Worm (Caenorhabditis elegans) whole organism, young adult: Measurements from ENCODE around the gene ttn-1.

Experiments
- B0261.1 ChIP-seq: sonication (generic microtip); optimal IDR thresholded peaks from 2 replicates; lab custom pipeline; 2016; ENCODE audit warnings: mild to moderate bottlenecking, missing genetic modification characterization, moderate library complexity, missing compliant biosample characterization
- B0336.3 ChIP-seq: fragments of 200-800 bp; sonication (Bioruptor generic); IDR thresholded peaks from 2 replicates; pipeline ENCODE4 v1.3.6; 2022; ENCODE audit warnings: missing genetic modification characterization, missing compliant biosample characterization
- F52B5.7 ChIP-seq: sonication (generic microtip); optimal IDR thresholded peaks from 2 replicates; lab custom pipeline; 2016; ENCODE audit warnings: mild to moderate bottlenecking, missing genetic modification characterization, missing compliant biosample characterization
- K11D2.4 ChIP-seq: fragments of 200-800 bp; sonication (Bioruptor generic); IDR thresholded peaks from 2 replicates; pipeline ENCODE4 v1.3.6; 2022; ENCODE audit warnings: missing genetic modification reagents, missing genetic modification characterization, missing compliant biosample characterization
- K12H6.12 ChIP-seq: fragments of 200-800 bp; sonication (Bioruptor generic); optimal IDR thresholded peaks from 2 replicates; lab custom pipeline; 2018; ENCODE audit warnings: mild to moderate bottlenecking, missing genetic modification characterization, missing compliant biosample characterization
- T26A5.8 ChIP-seq: sonication (generic microtip); optimal IDR thresholded peaks from 2 replicates; lab custom pipeline; 2016; ENCODE audit warnings: missing genetic modification characterization, missing compliant biosample characterization
- Y56A3A.18 ChIP-seq: fragments of 200-800 bp; sonication (Bioruptor generic); IDR thresholded peaks from 2 replicates; pipeline ENCODE4 v1.3.6; 2022; ENCODE audit warnings: missing genetic modification reagents, missing genetic modification characterization, missing compliant biosample characterization
- ZK185.1 ChIP-seq: sonication (generic microtip); optimal IDR thresholded peaks from 2 replicates; lab custom pipeline; 2016; ENCODE audit warnings: mild to moderate bottlenecking, missing genetic modification characterization, missing compliant biosample characterization; ENCODE audit not compliant: poor library complexity, severe bottlenecking
- akir-1 ChIP-seq: fragments of 200-800 bp; sonication (Bioruptor generic); optimal IDR thresholded peaks from 2 replicates; lab custom pipeline; 2018; ENCODE audit warnings: mild to moderate bottlenecking, missing genetic modification characterization, moderate library complexity, missing compliant biosample characterization
- ama-1 ChIP-seq, 3 experiments: fragments of 150-350 bp in 1 of 3; sonication (generic microtip) in 2 of 3; optimal IDR thresholded peaks; 2 replicates each; lab custom pipeline; 2014 to 2018; ENCODE audit warnings: missing biosample characterization in 2 of 3, missing genetic modification characterization in 2 of 3, missing genetic modification reagents in 2 of 3
- aptf-2 ChIP-seq: fragments of 200-800 bp; sonication (Bioruptor generic); conservative IDR thresholded peaks from 2 replicates; pipeline ENCODE4 v1.3.6; 2022; ENCODE audit warnings: missing genetic modification reagents, missing genetic modification characterization, missing compliant biosample characterization
- aptf-3 ChIP-seq: fragments of 200-800 bp; sonication (Bioruptor generic); IDR thresholded peaks from 2 replicates; pipeline ENCODE4 v1.3.6; 2022; ENCODE audit warnings: missing genetic modification characterization, missing compliant biosample characterization
- athp-1 ChIP-seq: sonication (generic microtip); optimal IDR thresholded peaks from 2 replicates; lab custom pipeline; 2017; ENCODE audit warnings: mild to moderate bottlenecking, missing genetic modification characterization, missing compliant biosample characterization
- cebp-1 ChIP-seq, 2 experiments: fragments of 200-800 bp in 1 of 2; sonication (Bioruptor generic) in 1 of 2; sonication (generic microtip) in 1 of 2; IDR thresholded peaks in 1 of 2; optimal IDR thresholded peaks in 1 of 2; 2 replicates each; pipeline versions ENCODE4 v1.3.6 to Lab custom; 2017 to 2022; ENCODE audit warnings: missing compliant biosample characterization in 2 of 2, missing genetic modification characterization in 2 of 2, mild to moderate bottlenecking in 1 of 2, missing genetic modification reagents in 1 of 2, moderate library complexity in 1 of 2
- cebp-2 ChIP-seq: fragments of 200-800 bp; sonication (Bioruptor generic); IDR thresholded peaks from 2 replicates; pipeline ENCODE4 v1.3.6; 2022; ENCODE audit warnings: missing genetic modification characterization, missing compliant biosample characterization
- ceh-58 ChIP-seq: fragments of 200-800 bp; sonication (Bioruptor generic); IDR thresholded peaks from 2 replicates; pipeline ENCODE4 v1.3.6; 2022; ENCODE audit warnings: missing genetic modification characterization, missing compliant biosample characterization
- chd-7 ChIP-seq: sonication (generic microtip); optimal IDR thresholded peaks from 2 replicates; lab custom pipeline; 2016; ENCODE audit warnings: mild to moderate bottlenecking, missing genetic modification characterization, moderate library complexity, missing compliant biosample characterization
- dpl-1 ChIP-seq: fragments of 150-350 bp; optimal IDR thresholded peaks from 2 replicates; lab custom pipeline; 2014; ENCODE audit warnings: missing biosample characterization, missing genetic modification reagents, missing genetic modification characterization
- egl-18 ChIP-seq: fragments of 200-800 bp; sonication (Bioruptor generic); IDR thresholded peaks from 2 replicates; pipeline ENCODE4 v1.3.6; 2022; ENCODE audit warnings: missing genetic modification reagents, missing genetic modification characterization, missing compliant biosample characterization
- lag-1 ChIP-seq: fragments of 200-800 bp; sonication (Bioruptor generic); IDR thresholded peaks from 2 replicates; pipeline ENCODE4 v1.3.6; 2022; ENCODE audit warnings: missing genetic modification reagents, missing genetic modification characterization, missing compliant biosample characterization
- let-607 ChIP-seq, 2 experiments: fragments of 200-800 bp in 1 of 2; sonication (Bioruptor generic) in 1 of 2; sonication (generic microtip) in 1 of 2; optimal IDR thresholded peaks; 2 replicates each; lab custom pipeline; 2016 to 2018; ENCODE audit warnings: mild to moderate bottlenecking in 2 of 2, missing compliant biosample characterization in 2 of 2, missing genetic modification characterization in 2 of 2, moderate library complexity in 2 of 2, missing genotype in 1 of 2
- lin-26 ChIP-seq: fragments of 200-800 bp; sonication (Bioruptor generic); IDR thresholded peaks from 2 replicates; pipeline ENCODE4 v1.3.6; 2022; ENCODE audit warnings: missing genetic modification reagents, missing genetic modification characterization, missing compliant biosample characterization
- lin-35 ChIP-seq, 3 experiments: fragments of 150-350 bp in 2 of 3; sonication (generic microtip) in 1 of 3; optimal IDR thresholded peaks; 2 replicates each; lab custom pipeline; 2014 to 2018; ENCODE audit warnings: missing biosample characterization in 3 of 3, missing genetic modification characterization in 3 of 3, missing genetic modification reagents in 3 of 3
- lin-54 ChIP-seq: fragments of 200-800 bp; sonication (Bioruptor generic); optimal IDR thresholded peaks from 2 replicates; lab custom pipeline; 2018; ENCODE audit warnings: mild to moderate bottlenecking, missing genetic modification characterization, missing compliant biosample characterization
- lsl-1 ChIP-seq: fragments of 200-800 bp; sonication (Bioruptor generic); optimal IDR thresholded peaks from 2 replicates; lab custom pipeline; 2018; ENCODE audit warnings: mild to moderate bottlenecking, missing genetic modification characterization, moderate library complexity, missing compliant biosample characterization
- madf-6 ChIP-seq: fragments of 200-800 bp; sonication (Bioruptor generic); IDR thresholded peaks from 2 replicates; pipeline ENCODE4 v1.3.6; 2022; ENCODE audit warnings: missing genetic modification reagents, missing genetic modification characterization, missing compliant biosample characterization
- mcd-1 ChIP-seq: fragments of 200-800 bp; sonication (Bioruptor generic); IDR thresholded peaks from 2 replicates; pipeline ENCODE4 v1.3.6; 2022; ENCODE audit warnings: missing genetic modification reagents, missing genetic modification characterization, missing compliant biosample characterization
- nfya-2 ChIP-seq: fragments of 200-800 bp; sonication (Bioruptor generic); IDR thresholded peaks from 2 replicates; pipeline ENCODE4 v1.3.6; 2022; ENCODE audit warnings: missing genetic modification reagents, missing genetic modification characterization, missing compliant biosample characterization
- nfyb-1 ChIP-seq: fragments of 200-800 bp; sonication (Bioruptor generic); IDR thresholded peaks from 2 replicates; pipeline ENCODE4 v1.3.6; 2022; ENCODE audit warnings: missing genetic modification reagents, missing genetic modification characterization, missing compliant biosample characterization
- nhr-80 ChIP-seq: sonication (generic microtip); optimal IDR thresholded peaks from 2 replicates; lab custom pipeline; 2016; ENCODE audit warnings: missing genetic modification characterization, missing compliant biosample characterization
- pbrm-1 ChIP-seq: fragments of 200-800 bp; sonication (Bioruptor generic); IDR thresholded peaks from 2 replicates; pipeline ENCODE4 v1.3.6; 2022; ENCODE audit warnings: missing genetic modification reagents, missing genetic modification characterization, missing compliant biosample characterization
- rec-8 ChIP-seq, 2 experiments: sonication (generic microtip); optimal IDR thresholded peaks; 2 replicates each; lab custom pipeline; 2016; ENCODE audit warnings: mild to moderate bottlenecking in 2 of 2, missing genetic modification characterization in 2 of 2, missing genetic modification reagents in 2 of 2, missing genotype in 2 of 2, missing biosample characterization in 1 of 2, missing compliant biosample characterization in 1 of 2, moderate library complexity in 1 of 2
- repo-1 ChIP-seq: sonication (generic microtip); optimal IDR thresholded peaks from 2 replicates; lab custom pipeline; 2017; ENCODE audit warnings: mild to moderate bottlenecking, missing genetic modification characterization, missing compliant biosample characterization
- sdz-38 ChIP-seq: sonication (generic microtip); optimal IDR thresholded peaks from 2 replicates; lab custom pipeline; 2016; ENCODE audit warnings: missing genotype, missing genetic modification characterization, missing compliant biosample characterization
- xnd-1 ChIP-seq: sonication (generic microtip); optimal IDR thresholded peaks from 2 replicates; lab custom pipeline; 2016; ENCODE audit warnings: missing genotype, missing genetic modification reagents, missing genetic modification characterization, missing compliant biosample characterization
- ztf-22 ChIP-seq: fragments of 200-800 bp; sonication (Bioruptor generic); optimal IDR thresholded peaks from 2 replicates; lab custom pipeline; 2018; ENCODE audit warnings: mild to moderate bottlenecking, missing genetic modification characterization, moderate library complexity, missing compliant biosample characterization
- ztf-26 ChIP-seq: sonication (generic microtip); optimal IDR thresholded peaks from 2 replicates; lab custom pipeline; 2017; ENCODE audit warnings: missing genetic modification characterization, missing compliant biosample characterization
- ztf-3 ChIP-seq: fragments of 200-800 bp; sonication (Bioruptor generic); optimal IDR thresholded peaks from 2 replicates; lab custom pipeline; 2018; ENCODE audit warnings: mild to moderate bottlenecking, missing genetic modification characterization, missing compliant biosample characterization
- ztf-6 ChIP-seq: fragments of 200-800 bp; sonication (Bioruptor generic); IDR thresholded peaks from 2 replicates; pipeline ENCODE4 v1.3.6; 2022; ENCODE audit warnings: missing genetic modification reagents, missing genetic modification characterization, missing compliant biosample characterization

ttn-1 gene

DNA sequence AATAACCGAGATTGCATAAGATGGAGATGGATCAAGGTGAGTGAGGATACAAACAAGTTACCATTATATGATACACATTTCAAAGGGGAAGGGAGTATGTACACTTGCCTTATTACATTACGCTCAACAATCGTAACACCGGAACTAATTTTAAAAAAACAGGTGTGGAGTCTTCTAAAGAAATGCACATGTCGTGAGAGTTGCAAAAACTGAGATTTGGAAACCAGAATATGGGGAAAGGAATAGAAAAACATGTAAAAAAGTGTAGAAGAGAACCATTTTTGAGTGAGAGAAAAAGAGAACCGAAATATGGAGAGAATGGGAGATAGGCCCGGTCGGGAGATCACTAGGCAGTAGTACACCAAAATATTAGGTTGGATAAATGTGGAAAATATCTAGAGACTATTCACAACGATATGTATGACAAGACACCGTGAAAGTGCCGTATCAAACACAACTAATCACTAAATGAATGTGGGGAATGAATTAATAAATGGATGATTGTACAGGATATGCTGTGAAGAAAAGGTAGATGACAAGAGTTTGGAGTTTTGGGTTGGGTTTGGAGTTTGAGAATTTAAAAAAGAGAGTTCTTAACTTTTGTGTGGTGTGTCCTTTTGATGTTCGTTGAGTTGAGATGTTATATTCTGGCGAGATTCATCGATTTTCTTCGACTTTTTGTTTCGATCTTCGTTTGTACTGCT, 21.0 kb upstream of the ttn-1 start:
- TF ChIP-seq egl-18 (GFP tag; lab: Robert Waterston, UW) (no peak), xnd-1 (no peak), ama-1 (optimal IDR thresholded peaks at IDR 0.05; lab: Kevin White, UChicago) (no peak), ama-1 (GFP tag; optimal IDR thresholded peaks at IDR 0.05; lab: Kevin White, UChicago) (peak in 1 of 2 experiments; percentile 42), lin-26 (GFP tag; lab: Robert Waterston, UW) (0 out of 2 replicates have a peak, but pooled peaks have one; percentile 47), repo-1 (tag; lab: Kevin White, UChicago) (peak; percentile 49), ztf-22 (GFP tag; lab: Kevin White, UChicago) (no peak), ceh-58 (0 out of 2 replicates have a peak, but pooled peaks have one; percentile 1), ZK185.1 (peak; percentile 23), lin-35 (GFP tag; optimal IDR thresholded peaks at IDR 0.05; lab: Kevin White, UChicago) (peak in 1 of 3 experiments; percentile 47), lin-54 (GFP tag; lab: Kevin White, UChicago) (peak; percentile 6)

DNA sequence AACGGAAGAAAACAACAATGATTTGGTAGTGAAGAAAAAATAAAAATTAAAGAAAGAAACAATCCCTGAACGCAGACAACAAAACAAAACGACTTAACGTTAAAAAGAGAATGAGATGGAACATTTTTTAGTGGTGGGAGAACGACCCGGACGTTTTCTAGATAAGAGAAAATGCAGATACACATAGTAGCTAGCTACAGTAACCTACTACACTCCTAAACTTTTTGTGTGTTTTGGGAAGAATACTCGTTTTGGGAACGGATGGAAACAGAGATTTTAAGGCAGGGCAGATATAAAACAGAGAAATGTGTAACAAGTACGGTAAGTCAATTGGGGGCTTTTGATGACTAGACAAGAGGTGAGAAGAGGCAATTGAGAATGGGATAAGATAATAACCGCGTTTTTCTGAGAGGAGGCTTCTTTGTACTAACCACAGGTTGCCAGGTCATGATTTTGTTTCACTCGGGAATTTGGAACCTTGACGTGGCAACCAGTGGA, 20.4 kb upstream of the ttn-1 start:
- TF ChIP-seq madf-6 (GFP tag; lab: Robert Waterston, UW): 0 out of 2 replicates have a peak, but pooled peaks have one; percentile 12
- no peak for TF ChIP-seq lag-1 (GFP tag; lab: Robert Waterston, UW)
- peak; percentile 22 for TF ChIP-seq T26A5.8 (tag; lab: Kevin White, UChicago)
- no peak for TF ChIP-seq lin-54 (GFP tag; lab: Kevin White, UChicago)
- 0 out of 2 replicates have a peak, but pooled peaks have one; percentile 2 for TF ChIP-seq aptf-3 (GFP tag; lab: Robert Waterston, UW)
- TF ChIP-seq let-607 (tag; optimal IDR thresholded peaks at IDR 0.05; lab: Kevin White, UChicago): peak in 1 of 2 experiments; percentile 6
- TF ChIP-seq B0261.1 (tag; lab: Kevin White, UChicago): no peak
- TF ChIP-seq ama-1 (optimal IDR thresholded peaks at IDR 0.05; lab: Kevin White, UChicago): no peak
- peak in 1 of 2 experiments; percentile 45 for TF ChIP-seq ama-1 (GFP tag; optimal IDR thresholded peaks at IDR 0.05; lab: Kevin White, UChicago)
- no peak for TF ChIP-seq ceh-58
- TF ChIP-seq nhr-80: peak; percentile 36
- TF ChIP-seq, all 124 proteins: peak for 6

DNA sequence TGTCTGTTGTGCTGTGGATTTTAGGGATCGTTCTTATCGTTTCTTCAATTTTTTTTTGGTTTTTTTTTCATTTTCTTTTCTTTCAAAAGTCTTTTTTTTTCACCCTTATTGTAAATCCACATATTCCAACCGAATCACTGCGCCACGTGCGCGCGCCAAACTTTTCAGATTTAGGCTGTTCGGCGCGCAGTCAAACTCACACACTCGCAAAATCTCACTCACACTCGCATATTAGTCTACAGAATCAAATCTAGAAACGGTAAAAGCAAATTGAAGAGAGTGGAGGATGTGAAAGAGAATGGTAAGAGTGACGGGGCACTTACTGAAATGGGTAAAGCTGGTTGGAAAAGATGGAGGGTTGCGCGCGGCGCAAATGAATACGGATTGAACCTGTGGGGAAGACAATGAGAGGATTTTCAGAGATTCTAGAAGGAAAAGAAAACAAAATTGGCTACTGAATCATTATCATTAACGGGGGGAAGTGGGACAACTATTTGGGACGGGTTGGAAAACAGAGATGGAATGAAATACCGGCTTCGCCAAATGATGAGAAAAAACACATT, 19.8 kb upstream of the ttn-1 start:
- TF ChIP-seq Y56A3A.18 (GFP tag; lab: Robert Waterston, UW) (peak; percentile 80), B0261.1 (tag; lab: Kevin White, UChicago) (no peak), pbrm-1 (GFP tag; lab: Robert Waterston, UW) (no peak), ztf-26 (no peak), ztf-6 (GFP tag; lab: Robert Waterston, UW) (no peak), mcd-1 (GFP tag; lab: Robert Waterston, UW) (peak; percentile 34; the same call in 1 of the 2 replicates), B0336.3 (GFP tag; lab: Robert Waterston, UW) (peak; percentile 14; the same call in 1 of the 2 replicates), dpl-1 (GFP tag; lab: Kevin White, UChicago) (no peak), repo-1 (tag; lab: Kevin White, UChicago) (no peak), athp-1 (tag; lab: Kevin White, UChicago) (no peak), ama-1 (optimal IDR thresholded peaks at IDR 0.05; lab: Kevin White, UChicago) (peak; percentile 65), ama-1 (GFP tag; optimal IDR thresholded peaks at IDR 0.05; lab: Kevin White, UChicago) (peak in 1 of 2 experiments; percentile 69), lsl-1 (GFP tag; lab: Kevin White, UChicago) (no peak), F52B5.7 (tag; lab: Kevin White, UChicago) (peak; percentile 30), rec-8 (tag; optimal IDR thresholded peaks at IDR 0.05; lab: Kevin White, UChicago) (no peak), nhr-80 (no peak), ztf-22 (GFP tag; lab: Kevin White, UChicago) (no peak), aptf-2 (GFP tag; lab: Robert Waterston, UW) (no peak), nfya-2 (GFP tag; lab: Robert Waterston, UW) (0 out of 2 replicates have a peak, but pooled peaks have one; percentile 27), sdz-38 (no peak), cebp-1 (GFP tag; IDR thresholded peaks at IDR 0.05; lab: Robert Waterston, UW) (0 out of 2 replicates have a peak, but pooled peaks have one; percentile 25), cebp-1 (tag; optimal IDR thresholded peaks at IDR 0.05; lab: Kevin White, UChicago) (no peak), chd-7 (peak; percentile 65), cebp-2 (GFP tag; lab: Robert Waterston, UW) (0 out of 2 replicates have a peak, but pooled peaks have one; percentile 2), ztf-3 (GFP tag; lab: Kevin White, UChicago) (no peak), K11D2.4 (GFP tag; lab: Robert Waterston, UW) (peak; percentile 22; the same call in 1 of the 2 replicates), aptf-3 (GFP tag; lab: Robert Waterston, UW) (0 out of 2 replicates have a peak, but pooled peaks have one; percentile 6), akir-1 (no peak), nfyb-1 (GFP tag; lab: Robert Waterston, UW) (0 out of 2 replicates have a peak, but pooled peaks have one; percentile 49), K12H6.12 (tag; lab: Kevin White, UChicago) (no peak)
